Fruit fly (Drosophila melanogaster) whole organism, embryonic: Measurements from ENCODE around the gene sif.

Source experiments
- Antp ChIP-seq: fragments of 200-800 bp; sonication (Bioruptor generic); optimal IDR thresholded peaks from 3 replicates; lab custom pipeline; 2016; ENCODE audit warnings: missing biosample characterization, missing genetic modification characterization
- CG10543 ChIP-seq: fragments of 200-800 bp; sonication (Bioruptor generic); optimal IDR thresholded peaks from 3 replicates; lab custom pipeline; 2017; ENCODE audit warnings: missing biosample characterization, mild to moderate bottlenecking, missing genetic modification characterization, moderate library complexity
- CG12104 ChIP-seq: fragments of 200-800 bp; sonication (Bioruptor generic); optimal IDR thresholded peaks from 3 replicates; lab custom pipeline; 2016; ENCODE audit warnings: missing biosample characterization, missing genetic modification characterization
- CG12769 ChIP-seq: fragments of 200-800 bp; sonication (Bioruptor generic); optimal IDR thresholded peaks from 2 replicates; lab custom pipeline; 2019; ENCODE audit warnings: missing biosample characterization, mild to moderate bottlenecking, missing genetic modification characterization, moderate library complexity
- CG13624 ChIP-seq: fragments of 200-800 bp; sonication (Bioruptor generic); optimal IDR thresholded peaks from 2 replicates; lab custom pipeline; 2016; ENCODE audit warnings: missing biosample characterization, missing genetic modification characterization
- CG13894 ChIP-seq: fragments of 200-800 bp; sonication (Bioruptor generic); optimal IDR thresholded peaks from 3 replicates; lab custom pipeline; 2018; ENCODE audit warnings: missing biosample characterization, mild to moderate bottlenecking, missing genetic modification characterization, moderate library complexity
- CG14050 ChIP-seq: fragments of 200-800 bp; sonication (Bioruptor generic); IDR thresholded peaks from 3 replicates; pipeline ENCODE4 v1.3.6; 2022; ENCODE audit warnings: missing biosample characterization, missing genetic modification characterization
- CG15601 ChIP-seq: fragments of 200-800 bp; sonication (Bioruptor generic); optimal IDR thresholded peaks from 3 replicates; lab custom pipeline; 2019; ENCODE audit warnings: missing biosample characterization, mild to moderate bottlenecking, missing genetic modification characterization, moderate library complexity
- CG1602 ChIP-seq: fragments of 200-800 bp; sonication (Bioruptor generic); optimal IDR thresholded peaks from 3 replicates; lab custom pipeline; 2016; ENCODE audit warnings: missing biosample characterization, missing genetic modification characterization
- CG17186 ChIP-seq: fragments of 200-800 bp; sonication (Bioruptor generic); optimal IDR thresholded peaks from 3 replicates; lab custom pipeline; 2017; ENCODE audit warnings: missing biosample characterization, missing genetic modification reagents, missing genetic modification characterization
- CG18619 ChIP-seq: fragments of 200-800 bp; sonication (Bioruptor generic); optimal IDR thresholded peaks from 3 replicates; lab custom pipeline; 2017; ENCODE audit warnings: missing biosample characterization, mild to moderate bottlenecking, missing genetic modification characterization
- CG2129 ChIP-seq: fragments of 200-800 bp; sonication (Bioruptor generic); IDR thresholded peaks from 2 replicates; pipeline ENCODE4 v1.3.6; 2022; ENCODE audit warnings: missing biosample characterization, missing genetic modification characterization; ENCODE audit not compliant: partially characterized antibody
- CG30431 ChIP-seq: fragments of 200-800 bp; sonication (Bioruptor generic); optimal IDR thresholded peaks from 2 replicates; lab custom pipeline; 2017; ENCODE audit warnings: missing biosample characterization, missing genetic modification characterization
- CG3065 ChIP-seq: fragments of 200-800 bp; sonication (Bioruptor generic); optimal IDR thresholded peaks from 2 replicates; lab custom pipeline; 2016; ENCODE audit warnings: missing biosample characterization, missing genetic modification characterization
- CG3726 ChIP-seq: fragments of 200-800 bp; sonication (Bioruptor generic); IDR thresholded peaks from 3 replicates; pipeline ENCODE4, ENCODE4 v1.3.6; 2022; ENCODE audit warnings: missing biosample characterization, missing genetic modification characterization
- CG6254 ChIP-seq: fragments of 200-800 bp; sonication (Bioruptor generic); optimal IDR thresholded peaks from 3 replicates; lab custom pipeline; 2017; ENCODE audit warnings: mild to moderate bottlenecking, missing biosample characterization, missing genetic modification reagents, missing genetic modification characterization
- CG6813 ChIP-seq: fragments of 200-800 bp; sonication (Bioruptor generic); optimal IDR thresholded peaks from 2 replicates; lab custom pipeline; 2017; ENCODE audit warnings: missing biosample characterization, missing genetic modification characterization, mild to moderate bottlenecking, moderate library complexity, missing genetic modification reagents
- CTCF ChIP-seq: fragments of 200-800 bp; sonication (Bioruptor generic); optimal IDR thresholded peaks from 2 replicates; lab custom pipeline; 2017; ENCODE audit warnings: missing biosample characterization, mild to moderate bottlenecking, missing genetic modification characterization, moderate library complexity
- Doc2 ChIP-seq: fragments of 200-800 bp; sonication (Bioruptor generic); IDR thresholded peaks from 2 replicates; pipeline ENCODE4 v1.3.6; 2022; ENCODE audit warnings: missing biosample characterization, missing genetic modification characterization
- E2f2 ChIP-seq: fragments of 200-800 bp; sonication (Bioruptor generic); IDR thresholded peaks from 2 replicates; pipeline ENCODE4 v1.3.6; 2022; ENCODE audit warnings: missing biosample characterization, missing genetic modification characterization
- Eip74EF ChIP-seq, 2 experiments: fragments of 200-800 bp in 1 of 2; fragments of >200 bp in 1 of 2; sonication (Bioruptor generic) in 1 of 2; optimal IDR thresholded peaks; 2 replicates each; lab custom pipeline; 2017 to 2019; ENCODE audit warnings: missing biosample characterization in 2 of 2, missing genetic modification characterization in 2 of 2, mild to moderate bottlenecking in 1 of 2, moderate library complexity in 1 of 2
- Fer1 ChIP-seq: fragments of 200-800 bp; sonication (Bioruptor generic); optimal IDR thresholded peaks from 2 replicates; lab custom pipeline; 2017; ENCODE audit warnings: missing biosample characterization, mild to moderate bottlenecking, missing genetic modification characterization
- Fer3 ChIP-seq: fragments of 200-800 bp; sonication (Bioruptor generic); optimal IDR thresholded peaks from 2 replicates; lab custom pipeline; 2018; ENCODE audit warnings: missing biosample characterization, mild to moderate bottlenecking, missing genetic modification characterization, moderate library complexity
- GATAe ChIP-seq: fragments of 200-800 bp; sonication (Bioruptor generic); conservative IDR thresholded peaks from 2 replicates; pipeline ENCODE4 v1.3.6; 2022; ENCODE audit warnings: missing biosample characterization, missing genetic modification characterization
- HLH3B ChIP-seq: fragments of 200-800 bp; sonication (Bioruptor generic); IDR thresholded peaks from 2 replicates; pipeline ENCODE4 v1.3.6; 2022; ENCODE audit warnings: missing biosample characterization, missing genetic modification characterization
- Hey ChIP-seq: fragments of 200-800 bp; sonication (Bioruptor generic); optimal IDR thresholded peaks from 3 replicates; lab custom pipeline; 2018; ENCODE audit warnings: missing biosample characterization, mild to moderate bottlenecking, missing genetic modification characterization
- Hsf ChIP-seq: fragments of 200-800 bp; sonication (Bioruptor generic); optimal IDR thresholded peaks from 3 replicates; lab custom pipeline; 2016; ENCODE audit warnings: missing biosample characterization, missing genetic modification characterization
- Lhr ChIP-seq: fragments of 200-800 bp; sonication (Bioruptor generic); optimal IDR thresholded peaks from 3 replicates; lab custom pipeline; 2017; ENCODE audit warnings: mild to moderate bottlenecking, missing biosample characterization, missing genetic modification reagents, missing genetic modification characterization
- Nf-YB ChIP-seq: fragments of 200-800 bp; sonication (Bioruptor generic); optimal IDR thresholded peaks from 3 replicates; lab custom pipeline; 2019; ENCODE audit warnings: missing biosample characterization, mild to moderate bottlenecking, missing genetic modification characterization, moderate library complexity
- Ravus ChIP-seq: fragments of 200-800 bp; sonication (Bioruptor generic); IDR thresholded peaks from 2 replicates; pipeline ENCODE4 v1.3.6; 2022; ENCODE audit warnings: missing biosample characterization, missing genetic modification characterization
- Scr ChIP-seq: fragments of 200-800 bp; sonication (Bioruptor generic); IDR thresholded peaks from 2 replicates; pipeline ENCODE4 v1.3.6; 2022; ENCODE audit warnings: missing biosample characterization, missing genetic modification characterization; ENCODE audit not compliant: partially characterized antibody
- Six4 ChIP-seq: fragments of 200-800 bp; sonication (Bioruptor generic); optimal IDR thresholded peaks from 2 replicates; lab custom pipeline; 2016; ENCODE audit warnings: missing biosample characterization, missing genetic modification characterization
- chinmo ChIP-seq: fragments of 200-800 bp; sonication (Bioruptor generic); IDR thresholded peaks from 4 replicates; pipeline ENCODE4 v1.3.6; 2022; ENCODE audit warnings: missing biosample characterization, missing genetic modification characterization; ENCODE audit not compliant: partially characterized antibody
- gce ChIP-seq: fragments of 200-800 bp; sonication (Bioruptor generic); IDR thresholded peaks from 3 replicates; pipeline ENCODE4 v1.3.6; 2022; ENCODE audit warnings: missing biosample characterization, missing genetic modification characterization
- grau ChIP-seq: fragments of 200-800 bp; optimal IDR thresholded peaks from 3 replicates; lab custom pipeline; 2019; ENCODE audit warnings: missing biosample characterization, mild to moderate bottlenecking, missing genetic modification characterization, moderate library complexity
- hbn ChIP-seq: fragments of 200-800 bp; sonication (Bioruptor generic); IDR thresholded peaks from 2 replicates; pipeline ENCODE4 v1.3.6; 2022; ENCODE audit warnings: missing biosample characterization, missing genetic modification characterization; ENCODE audit not compliant: partially characterized antibody
- onecut ChIP-seq: fragments of 200-800 bp; sonication (Bioruptor generic); IDR thresholded peaks from 2 replicates; pipeline ENCODE4 v1.3.6; 2022; ENCODE audit warnings: missing biosample characterization, missing genetic modification characterization
- phol ChIP-seq: fragments of 200-800 bp; sonication (Bioruptor generic); optimal IDR thresholded peaks from 3 replicates; lab custom pipeline; 2018; ENCODE audit warnings: missing biosample characterization, mild to moderate bottlenecking, missing genetic modification characterization, moderate library complexity
- sens ChIP-seq: fragments of 200-800 bp; sonication (Bioruptor generic); peaks from one replicate; lab custom pipeline; 2016; ENCODE audit warnings: missing biosample characterization, missing genetic modification characterization
- sisA ChIP-seq: fragments of 200-800 bp; sonication (Bioruptor generic); IDR thresholded peaks from 2 replicates; pipeline ENCODE4 v1.3.6; 2022; ENCODE audit warnings: missing biosample characterization, missing genetic modification characterization
- sr ChIP-seq: fragments of 200-800 bp; sonication (Bioruptor generic); IDR thresholded peaks from 3 replicates; pipeline ENCODE4 v1.3.6; 2022; ENCODE audit warnings: missing biosample characterization, missing genetic modification characterization
- stc ChIP-seq: fragments of 200-800 bp; sonication (Bioruptor generic); IDR thresholded peaks from 2 replicates; pipeline ENCODE4 v1.3.6; 2022; ENCODE audit warnings: missing biosample characterization, missing genetic modification characterization
- tap ChIP-seq: fragments of 200-800 bp; optimal IDR thresholded peaks from 3 replicates; lab custom pipeline; 2019; ENCODE audit warnings: missing biosample characterization, mild to moderate bottlenecking, missing genetic modification characterization, moderate library complexity
- ttk ChIP-seq: fragments of 200-800 bp; sonication (Bioruptor generic); IDR thresholded peaks from 2 replicates; pipeline ENCODE4 v2.1.2; 2022; ENCODE audit warnings: missing biosample characterization, missing genetic modification characterization
- twi ChIP-seq: fragments of 200-800 bp; optimal IDR thresholded peaks from 2 replicates; lab custom pipeline; 2019; ENCODE audit warnings: missing biosample characterization, mild to moderate bottlenecking, missing genetic modification characterization, moderate library complexity
- unpg ChIP-seq: fragments of 200-800 bp; sonication (Bioruptor generic); optimal IDR thresholded peaks from 3 replicates; lab custom pipeline; 2018; ENCODE audit warnings: missing biosample characterization, mild to moderate bottlenecking, missing genetic modification characterization, moderate library complexity
- vfl ChIP-seq: fragments of 200-800 bp; sonication (Bioruptor generic); optimal IDR thresholded peaks from 2 replicates; lab custom pipeline; 2016; ENCODE audit warnings: missing biosample characterization, missing genetic modification characterization
- wor ChIP-seq: fragments of 200-800 bp; sonication (Bioruptor generic); IDR thresholded peaks from 2 replicates; pipeline ENCODE4 v1.3.6; 2022; ENCODE audit warnings: missing biosample characterization, missing genetic modification characterization
- zfh2 ChIP-seq: fragments of 200-800 bp; sonication (Bioruptor generic); optimal IDR thresholded peaks from 2 replicates; lab custom pipeline; 2016; ENCODE audit warnings: missing biosample characterization, missing genetic modification characterization

sif gene

DNA sequence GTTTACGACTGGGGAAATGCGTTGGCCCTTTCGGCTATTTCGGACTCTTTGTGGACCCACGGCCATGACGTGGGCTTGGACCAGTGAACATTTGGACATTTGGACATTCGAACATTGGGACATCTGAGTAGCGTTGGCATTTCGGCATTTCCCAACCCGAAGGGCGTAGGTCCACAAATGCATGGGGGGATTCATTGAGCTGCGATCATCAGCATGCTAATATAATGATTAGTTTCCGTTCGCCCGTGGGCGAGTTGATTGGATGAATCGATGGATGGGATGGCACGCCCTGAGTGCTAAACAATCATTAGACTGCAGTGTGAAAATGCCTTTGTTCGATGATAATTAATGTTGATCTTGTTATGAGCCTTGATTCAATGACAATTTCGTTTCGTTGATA, 129.8 kb downstream of the sif start (continued):
- no peak for TF ChIP-seq Nf-YB (GFP tag; lab: Kevin White, UChicago)
- TF ChIP-seq Ravus (GFP tag; lab: Robert Waterston, UW): no peak
- no peak for TF ChIP-seq Antp (GFP tag; lab: Kevin White, UChicago)
- no peak for TF ChIP-seq zfh2 (GFP tag; lab: Kevin White, UChicago)
- TF ChIP-seq gce: no peak

DNA sequence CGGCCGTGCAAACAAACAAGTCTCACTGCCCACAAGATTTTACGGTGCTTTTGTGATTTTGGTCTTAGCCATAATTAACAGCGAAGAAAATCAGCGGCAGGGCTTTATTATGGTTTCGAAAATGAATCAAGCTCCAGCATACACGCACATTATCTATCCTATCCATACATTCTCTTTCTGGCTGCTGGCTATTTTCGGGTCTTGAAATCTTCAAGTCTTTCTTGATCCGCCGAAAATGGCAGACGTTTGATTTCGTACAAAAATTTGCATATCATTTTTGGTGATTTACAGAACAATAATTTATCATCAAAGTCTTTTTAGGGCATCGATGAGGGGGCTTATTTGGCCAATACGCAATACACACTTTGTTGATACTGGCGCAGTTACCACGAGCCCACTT, 131.1 kb downstream of the sif start:
- TF ChIP-seq CG13894 (tag; lab: Kevin White, UChicago): peak; percentile 90
- 0 out of 4 replicates have a peak, but pooled peaks have one; percentile 8 for TF ChIP-seq chinmo (GFP tag; lab: Robert Waterston, UW)
- peak; percentile 27 for TF ChIP-seq CG12769 (tag; lab: Kevin White, UChicago)
- TF ChIP-seq CG13624 (GFP tag; lab: Kevin White, UChicago): peak; percentile 31
- TF ChIP-seq CG30431 (GFP tag; lab: Kevin White, UChicago): no peak

DNA sequence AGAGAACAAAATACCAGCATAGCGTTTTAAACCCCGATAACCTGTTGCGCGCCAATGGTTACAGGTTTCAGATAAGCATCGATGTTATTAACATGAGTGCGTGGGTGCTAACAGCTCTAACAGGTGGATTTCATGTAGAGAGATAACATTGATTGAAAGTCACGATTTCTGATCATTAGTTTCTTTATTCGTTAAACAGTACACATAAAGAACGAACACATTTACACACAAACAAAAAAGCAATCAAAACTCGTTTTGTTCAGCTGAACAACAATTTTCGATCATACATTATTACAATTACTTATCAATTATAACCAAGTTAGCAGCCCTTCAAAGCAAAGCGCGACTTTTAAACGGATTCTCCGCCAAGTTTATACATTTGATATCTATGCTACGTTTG, 131.9 kb downstream of the sif start:
- no peak for TF ChIP-seq Eip74EF (GFP tag; optimal IDR thresholded peaks at IDR 0.05; lab: Kevin White, UChicago)
- TF ChIP-seq vfl (GFP tag; lab: Kevin White, UChicago): peak; percentile 13
- peak; percentile 94 for TF ChIP-seq sens
- no peak for TF ChIP-seq Six4 (GFP tag; lab: Kevin White, UChicago)
- TF ChIP-seq Lhr (GFP tag; lab: Kevin White, UChicago): no peak
- TF ChIP-seq sr (GFP tag; lab: Robert Waterston, UW): peak; percentile 95
- peak; percentile 45 for TF ChIP-seq unpg
- TF ChIP-seq CG10543 (GFP tag; lab: Kevin White, UChicago): no peak
- TF ChIP-seq CTCF (GFP tag; lab: Kevin White, UChicago): no peak
- peak; percentile 37 for TF ChIP-seq CG17186 (GFP tag; lab: Kevin White, UChicago)
- peak; percentile 34; the same call in 1 of the 2 replicates for TF ChIP-seq stc (GFP tag; lab: Robert Waterston, UW)
- no peak for TF ChIP-seq sisA
- TF ChIP-seq Hey (tag; lab: Kevin White, UChicago): no peak
- TF ChIP-seq hbn (GFP tag; lab: Robert Waterston, UW): no peak
- TF ChIP-seq CG3065: no peak
- no peak for TF ChIP-seq CG14050 (GFP tag; lab: Robert Waterston, UW)
- TF ChIP-seq phol (tag; lab: Kevin White, UChicago): peak; percentile 35
- no peak for TF ChIP-seq ttk (GFP tag; lab: Robert Waterston, UW)
- TF ChIP-seq Scr (GFP tag; lab: Robert Waterston, UW): peak; percentile 30; the same call in 1 of the 2 replicates
- TF ChIP-seq CG3726 (GFP tag; lab: Robert Waterston, UW): no peak
- TF ChIP-seq CG1602 (GFP tag; lab: Kevin White, UChicago): no peak
- no peak for TF ChIP-seq CG2129 (GFP tag; lab: Robert Waterston, UW)
- TF ChIP-seq grau (tag; lab: Kevin White, UChicago): peak; percentile 24
- TF ChIP-seq tap (tag; lab: Kevin White, UChicago): no peak
- TF ChIP-seq HLH3B (GFP tag; lab: Robert Waterston, UW): no peak
- TF ChIP-seq GATAe (GFP tag; lab: Robert Waterston, UW): no peak
- no peak for TF ChIP-seq Doc2 (GFP tag; lab: Robert Waterston, UW)
- no peak for TF ChIP-seq CG12104
- no peak for TF ChIP-seq twi (tag; lab: Kevin White, UChicago)
- peak; percentile 8 for TF ChIP-seq Hsf (GFP tag; lab: Kevin White, UChicago)
- TF ChIP-seq CG15601: peak; percentile 63
- TF ChIP-seq CG6254 (GFP tag; lab: Kevin White, UChicago): no peak
- TF ChIP-seq wor (GFP tag; lab: Robert Waterston, UW): no peak
- TF ChIP-seq Fer1 (GFP tag; lab: Kevin White, UChicago): peak; percentile 72
- no peak for TF ChIP-seq onecut
- TF ChIP-seq E2f2 (GFP tag; lab: Robert Waterston, UW): peak; percentile 95
- TF ChIP-seq CG6813 (GFP tag; lab: Kevin White, UChicago): no peak
- TF ChIP-seq Fer3: peak; percentile 19
- no peak for TF ChIP-seq CG18619 (GFP tag; lab: Kevin White, UChicago)
